Worm (Caenorhabditis elegans) whole organism, late embryonic: ENCODE measurements around the gene sdz-35.

ENCODE experiments used
- Y22D7AL.16 ChIP-seq: sonication (generic microtip); optimal IDR thresholded peaks from 2 replicates; lab custom pipeline; 2016; ENCODE audit warnings: missing genetic modification characterization, missing compliant biosample characterization
- ama-1 ChIP-seq: fragments of 150-350 bp; optimal IDR thresholded peaks from 2 replicates; lab custom pipeline; 2014
- ceh-14 ChIP-seq: sonication (generic microtip); optimal IDR thresholded peaks from 2 replicates; lab custom pipeline; 2016; ENCODE audit warnings: missing genotype, missing genetic modification characterization, missing compliant biosample characterization
- ceh-30 ChIP-seq: fragments of 150-350 bp; optimal IDR thresholded peaks from 2 replicates; lab custom pipeline; 2014; ENCODE audit warnings: missing biosample characterization, missing genetic modification characterization
- pqm-1 ChIP-seq: sonication (generic microtip); optimal IDR thresholded peaks from 2 replicates; lab custom pipeline; 2016; ENCODE audit warnings: missing genetic modification characterization, missing compliant biosample characterization
- sox-4 ChIP-seq: sonication (generic microtip); optimal IDR thresholded peaks from 2 replicates; lab custom pipeline; 2017; ENCODE audit warnings: mild to moderate bottlenecking, missing genetic modification characterization, inconsistent platforms, missing compliant biosample characterization
- unc-42 ChIP-seq: sonication (generic microtip); optimal IDR thresholded peaks from 2 replicates; lab custom pipeline; 2016; ENCODE audit warnings: missing genotype, missing genetic modification characterization, missing compliant biosample characterization

- TF ChIP-seq pqm-1 (tag; lab: Kevin White, UChicago) = no peak
- no peak for TF ChIP-seq unc-42 (tag; lab: Kevin White, UChicago)
- TF ChIP-seq ama-1 (lab: Kevin White, UChicago) = no peak
- TF ChIP-seq Y22D7AL.16 (tag; lab: Kevin White, UChicago) = no peak
- no peak for TF ChIP-seq ceh-30
- TF ChIP-seq sox-4 = no peak
- no peak for TF ChIP-seq ceh-14 (tag; lab: Kevin White, UChicago)
Observed at ce11 chrII:3208679-3209078, at the start of gene sdz-35.
